Worm (Caenorhabditis elegans) whole organism, L4 larva: Measurements from ENCODE around the gene chil-21.

Source experiments
- D1046.2 ChIP-seq: fragments of 200-800 bp; sonication (Bioruptor generic); IDR thresholded peaks from 2 replicates; pipeline ENCODE4 v1.3.6; 2022; ENCODE audit warnings: missing genetic modification characterization, missing compliant biosample characterization
- F49E8.2 ChIP-seq: sonication (generic microtip); optimal IDR thresholded peaks from 2 replicates; lab custom pipeline; 2016; ENCODE audit warnings: missing compliant biosample characterization, mild to moderate bottlenecking, missing genetic modification characterization, borderline replicate concordance
- R02D3.7 ChIP-seq: fragments of 150-350 bp; sonication (generic microtip); optimal IDR thresholded peaks from 3 replicates; lab custom pipeline; 2014; ENCODE audit warnings: missing biosample characterization, missing genetic modification characterization
- T20F7.1 ChIP-seq: fragments of 200-800 bp; sonication (Bioruptor generic); optimal IDR thresholded peaks from 2 replicates; lab custom pipeline; 2018; ENCODE audit warnings: mild to moderate bottlenecking, missing genetic modification characterization, missing compliant biosample characterization
- Y105C5A.15 ChIP-seq: fragments of 200-800 bp; sonication (Bioruptor generic); IDR thresholded peaks from 2 replicates; pipeline ENCODE4 v1.3.6; 2022; ENCODE audit warnings: missing genetic modification characterization, missing compliant biosample characterization
- Y48G9A.11 ChIP-seq: fragments of 200-800 bp; sonication (Bioruptor generic); IDR thresholded peaks from 2 replicates; pipeline ENCODE4 v1.3.6; 2022; ENCODE audit warnings: missing genetic modification reagents, missing genetic modification characterization, missing compliant biosample characterization
- ZK546.5 ChIP-seq, 2 experiments: sonication (generic microtip); optimal IDR thresholded peaks; 2 replicates each; lab custom pipeline; 2017; ENCODE audit warnings: missing biosample characterization in 2 of 2, missing genetic modification characterization in 2 of 2
- aha-1 ChIP-seq: fragments of 150-350 bp; peaks from one replicate; lab custom pipeline; 2014; ENCODE audit warnings: missing biosample characterization, missing genetic modification characterization
- aly-2 ChIP-seq: sonication (generic microtip); optimal IDR thresholded peaks from 2 replicates; lab custom pipeline; 2018; ENCODE audit warnings: missing biosample characterization, missing genetic modification characterization
- ama-1 ChIP-seq: fragments of 150-350 bp; optimal IDR thresholded peaks from 2 replicates; lab custom pipeline; 2014; ENCODE audit warnings: inconsistent platforms, mixed read lengths
- arid-1 ChIP-seq: fragments of 200-800 bp; sonication (Bioruptor generic); conservative IDR thresholded peaks from 2 replicates; pipeline ENCODE4 v1.3.6; 2022; ENCODE audit warnings: missing genetic modification reagents, missing genetic modification characterization, missing compliant biosample characterization
- ceh-32 ChIP-seq: sonication (generic microtip); optimal IDR thresholded peaks from 2 replicates; lab custom pipeline; 2016; ENCODE audit warnings: mild to moderate bottlenecking, missing genetic modification characterization, missing compliant biosample characterization; ENCODE audit not compliant: poor library complexity
- ceh-44 ChIP-seq: fragments of 200-800 bp; sonication (Bioruptor generic); IDR thresholded peaks from 2 replicates; pipeline ENCODE4 v1.3.6; 2022; ENCODE audit warnings: missing genetic modification reagents, missing genetic modification characterization, missing compliant biosample characterization
- ctbp-1 ChIP-seq: fragments of 200-800 bp; sonication (Bioruptor generic); IDR thresholded peaks from 2 replicates; pipeline ENCODE4 v1.3.6; 2022; ENCODE audit warnings: missing genetic modification reagents, missing genetic modification characterization, missing compliant biosample characterization
- daf-16 ChIP-seq, 3 experiments: sonication (generic microtip); optimal IDR thresholded peaks; 2 replicates each; lab custom pipeline; 2016 to 2017; ENCODE audit warnings: missing genetic modification characterization in 3 of 3, missing genetic modification reagents in 3 of 3, mild to moderate bottlenecking in 2 of 3, missing compliant biosample characterization in 2 of 3, missing biosample characterization in 1 of 3, moderate library complexity in 1 of 3
- dpl-1 ChIP-seq: fragments of 150-350 bp; optimal IDR thresholded peaks from 2 replicates; lab custom pipeline; 2014; ENCODE audit warnings: missing biosample characterization, missing genetic modification reagents, missing genetic modification characterization
- dve-1 ChIP-seq: sonication (generic microtip); optimal IDR thresholded peaks from 2 replicates; lab custom pipeline; 2017; ENCODE audit warnings: antibody characterized with exemption, mild to moderate bottlenecking, missing genetic modification characterization, missing compliant biosample characterization; ENCODE audit not compliant: insufficient read depth
- egl-27 ChIP-seq: sonication (generic microtip); optimal IDR thresholded peaks from 3 replicates; lab custom pipeline; 2017; ENCODE audit warnings: missing biosample characterization, missing genetic modification reagents, missing genetic modification characterization
- egl-43 ChIP-seq: fragments of 200-800 bp; sonication (Bioruptor generic); IDR thresholded peaks from 2 replicates; pipeline ENCODE4 v1.3.6; 2022; ENCODE audit warnings: missing genetic modification reagents, missing genetic modification characterization, missing compliant biosample characterization
- gei-8 ChIP-seq: fragments of 200-800 bp; sonication (Bioruptor generic); optimal IDR thresholded peaks from 2 replicates; lab custom pipeline; 2018; ENCODE audit warnings: mild to moderate bottlenecking, missing genetic modification characterization, missing compliant biosample characterization
- lim-7 ChIP-seq: fragments of 200-800 bp; sonication (Bioruptor generic); IDR thresholded peaks from 2 replicates; pipeline ENCODE4 v1.3.6; 2022; ENCODE audit warnings: missing genetic modification characterization, missing compliant biosample characterization
- lin-1 ChIP-seq: fragments of 200-800 bp; sonication (Bioruptor generic); IDR thresholded peaks from 2 replicates; pipeline ENCODE4 v1.3.6; 2022; ENCODE audit warnings: missing genetic modification reagents, missing genetic modification characterization, missing compliant biosample characterization
- lin-13 ChIP-seq: fragments of 150-350 bp; optimal IDR thresholded peaks from 2 replicates; lab custom pipeline; 2014; ENCODE audit warnings: missing biosample characterization, missing genetic modification reagents, missing genetic modification characterization
- lin-38 ChIP-seq: fragments of 200-800 bp; sonication (Bioruptor generic); IDR thresholded peaks from 2 replicates; pipeline ENCODE4 v1.3.6; 2022; ENCODE audit warnings: missing genetic modification reagents, missing genetic modification characterization, missing compliant biosample characterization
- lin-39 ChIP-seq: fragments of 150-350 bp; optimal IDR thresholded peaks from 2 replicates; lab custom pipeline; 2014; ENCODE audit warnings: missing biosample characterization, missing genetic modification reagents, missing genetic modification characterization
- lir-3 ChIP-seq: sonication (generic microtip); optimal IDR thresholded peaks from 2 replicates; lab custom pipeline; 2016; ENCODE audit warnings: mild to moderate bottlenecking, missing genetic modification characterization, missing compliant biosample characterization
- lsy-2 ChIP-seq, 2 experiments: fragments of 150-350 bp in 1 of 2; sonication (generic microtip) in 1 of 2; optimal IDR thresholded peaks; 2 replicates each; lab custom pipeline; 2014 to 2017; ENCODE audit warnings: missing biosample characterization in 2 of 2, missing genetic modification characterization in 2 of 2
- madf-5 ChIP-seq, 2 experiments: fragments of 200-800 bp; sonication (Bioruptor generic); IDR thresholded peaks; 2 replicates each; pipeline ENCODE4 v1.3.6; 2022; ENCODE audit warnings: missing compliant biosample characterization in 2 of 2, missing genetic modification characterization in 2 of 2
- mxl-3 ChIP-seq: fragments of 200-800 bp; sonication (Bioruptor generic); optimal IDR thresholded peaks from 2 replicates; lab custom pipeline; 2018; ENCODE audit warnings: mild to moderate bottlenecking, missing genetic modification characterization, missing compliant biosample characterization
- nhr-102 ChIP-seq: sonication (generic microtip); optimal IDR thresholded peaks from 2 replicates; lab custom pipeline; 2016; ENCODE audit warnings: mild to moderate bottlenecking, missing genetic modification characterization, moderate library complexity, missing compliant biosample characterization
- nhr-11 ChIP-seq: fragments of 150-350 bp; optimal IDR thresholded peaks from 2 replicates; lab custom pipeline; 2014; ENCODE audit warnings: missing biosample characterization, missing genetic modification characterization
- nhr-237 ChIP-seq: sonication (generic microtip); optimal IDR thresholded peaks from 2 replicates; lab custom pipeline; 2017; ENCODE audit warnings: missing biosample characterization, missing genetic modification characterization
- nhr-25 ChIP-seq: sonication (generic microtip); optimal IDR thresholded peaks from 2 replicates; lab custom pipeline; 2017; ENCODE audit warnings: missing genetic modification characterization, mild to moderate bottlenecking, missing compliant biosample characterization, antibody characterized with exemption, moderate library complexity, borderline replicate concordance; ENCODE audit not compliant: insufficient read depth
- pha-4 ChIP-seq, 2 experiments: fragments of 150-350 bp in 1 of 2; fragments of 200-800 bp in 1 of 2; sonication (Bioruptor generic) in 1 of 2; IDR thresholded peaks in 1 of 2; optimal IDR thresholded peaks in 1 of 2; 2 replicates each; pipeline versions ENCODE4 v1.3.6 to Lab custom; 2014 to 2022; ENCODE audit warnings: missing genetic modification characterization in 2 of 2, missing genetic modification reagents in 2 of 2, missing biosample characterization in 1 of 2, missing compliant biosample characterization in 1 of 2
- php-3 ChIP-seq: fragments of 200-800 bp; sonication (Bioruptor generic); IDR thresholded peaks from 2 replicates; pipeline ENCODE4 v1.3.6; 2022; ENCODE audit warnings: missing genetic modification reagents, missing genetic modification characterization, missing compliant biosample characterization
- pqm-1 ChIP-seq: sonication (generic microtip); optimal IDR thresholded peaks from 2 replicates; lab custom pipeline; 2017; ENCODE audit warnings: missing biosample characterization, missing genetic modification characterization
- saeg-2 ChIP-seq: fragments of 200-800 bp; sonication (Bioruptor generic); IDR thresholded peaks from 2 replicates; pipeline ENCODE4 v1.3.6; 2022; ENCODE audit warnings: missing genetic modification reagents, missing genetic modification characterization, missing compliant biosample characterization
- sdz-12 ChIP-seq: fragments of 200-800 bp; sonication (Bioruptor generic); optimal IDR thresholded peaks from 2 replicates; lab custom pipeline; 2018; ENCODE audit warnings: mild to moderate bottlenecking, missing genetic modification characterization, missing compliant biosample characterization
- snpc-1.2 ChIP-seq: fragments of 200-800 bp; sonication (Bioruptor generic); IDR thresholded peaks from 2 replicates; pipeline ENCODE4 v1.3.6; 2022; ENCODE audit warnings: missing genetic modification reagents, missing genetic modification characterization, missing compliant biosample characterization
- spr-1 ChIP-seq: sonication (generic microtip); optimal IDR thresholded peaks from 2 replicates; lab custom pipeline; 2016; ENCODE audit warnings: mild to moderate bottlenecking, missing genetic modification characterization, missing compliant biosample characterization
- spr-3 ChIP-seq: fragments of 200-800 bp; sonication (Bioruptor generic); optimal IDR thresholded peaks from 2 replicates; lab custom pipeline; 2018; ENCODE audit warnings: mild to moderate bottlenecking, missing genetic modification characterization, missing compliant biosample characterization
- tra-1 ChIP-seq: fragments of 200-800 bp; sonication (Bioruptor generic); IDR thresholded peaks from 2 replicates; pipeline ENCODE4 v1.3.6; 2022; ENCODE audit warnings: missing genetic modification reagents, missing genetic modification characterization, missing compliant biosample characterization
- unc-130 ChIP-seq: sonication (generic microtip); optimal IDR thresholded peaks from 2 replicates; lab custom pipeline; 2016; ENCODE audit warnings: missing genetic modification reagents, missing genetic modification characterization, missing compliant biosample characterization
- unc-39 ChIP-seq: sonication (generic microtip); optimal IDR thresholded peaks from 2 replicates; lab custom pipeline; 2017; ENCODE audit warnings: missing biosample characterization, missing genetic modification characterization
- unc-62 ChIP-seq, 3 experiments: fragments of 150-350 bp in 1 of 3; sonication (generic microtip); optimal IDR thresholded peaks in 2 of 3; peaks in 1 of 3; 1 replicate in 1 of 3; 2 replicates in 2 of 3; lab custom pipeline; 2014 to 2017; ENCODE audit warnings: missing biosample characterization in 3 of 3, missing genetic modification characterization in 3 of 3, missing genetic modification reagents in 3 of 3, missing genotype in 1 of 3
- ztf-7 ChIP-seq: fragments of 150-350 bp; optimal IDR thresholded peaks from 2 replicates; lab custom pipeline; 2014; ENCODE audit warnings: missing biosample characterization, missing genetic modification characterization

chil-21 gene

ce11 chrII:9485081-9485730 lies 23.4 kb upstream of the chil-21 start (continued):
- TF ChIP-seq lin-38, result no peak
- TF ChIP-seq ztf-7, result no peak
- peak; percentile 90 for TF ChIP-seq aha-1 (tag; lab: Kevin White, UChicago)
- no peak for TF ChIP-seq unc-39
- TF ChIP-seq mxl-3 (GFP tag; lab: Kevin White, UChicago), result peak; percentile 88
- TF ChIP-seq nhr-11 (tag; lab: Kevin White, UChicago), result no peak
- TF ChIP-seq spr-3 (GFP tag; lab: Kevin White, UChicago), result no peak
- TF ChIP-seq Y105C5A.15, result no peak
- TF ChIP-seq php-3 (GFP tag; lab: Robert Waterston, UW), result no peak

ce11 chrII:9483342-9483741 lies 21.6 kb upstream of the chil-21 start:
- TF ChIP-seq snpc-1.2 (no peak), dve-1 (tag; lab: Kevin White, UChicago) (peak; percentile 39), lim-7 (GFP tag; lab: Robert Waterston, UW) (no peak), egl-27 (tag; lab: Kevin White, UChicago) (no peak), sdz-12 (GFP tag; lab: Kevin White, UChicago) (no peak), pqm-1 (peak; percentile 17), unc-130 (GFP tag; lab: Kevin White, UChicago) (no peak), dpl-1 (GFP tag; lab: Kevin White, UChicago) (no peak), ztf-7 (no peak), aly-2 (tag; lab: Kevin White, UChicago) (no peak), lir-3 (no peak), nhr-102 (tag; lab: Kevin White, UChicago) (no peak), R02D3.7 (no peak), madf-5 (GFP tag; IDR thresholded peaks at IDR 0.05; lab: Robert Waterston, UW) (no peak), lsy-2 (tag; optimal IDR thresholded peaks at IDR 0.05; lab: Kevin White, UChicago) (no peak), T20F7.1 (no peak), ceh-32 (tag; lab: Kevin White, UChicago) (no peak), D1046.2 (GFP tag; lab: Robert Waterston, UW) (no peak), F49E8.2 (tag; lab: Kevin White, UChicago) (no peak), lin-38 (no peak), lin-39 (tag; lab: Kevin White, UChicago) (no peak), ZK546.5 (tag; optimal IDR thresholded peaks at IDR 0.05; lab: Kevin White, UChicago) (no peak), tra-1 (no peak), lin-1 (GFP tag; lab: Robert Waterston, UW) (peak; percentile 42; the same call in 1 of the 2 replicates), pha-4 (GFP tag; IDR thresholded peaks at IDR 0.05; lab: Robert Waterston, UW) (no peak), pha-4 (tag; optimal IDR thresholded peaks at IDR 0.05; lab: Kevin White, UChicago) (no peak), ceh-44 (GFP tag; lab: Robert Waterston, UW) (no peak), mxl-3 (GFP tag; lab: Kevin White, UChicago) (no peak), spr-3 (GFP tag; lab: Kevin White, UChicago) (no peak), ama-1 (lab: Kevin White, UChicago) (no peak), lin-13 (GFP tag; lab: Kevin White, UChicago) (no peak), nhr-25 (tag; lab: Kevin White, UChicago) (no peak), arid-1 (no peak), egl-43 (GFP tag; lab: Robert Waterston, UW) (no peak), Y48G9A.11 (GFP tag; lab: Robert Waterston, UW) (no peak), php-3 (GFP tag; lab: Robert Waterston, UW) (no peak), gei-8 (no peak), saeg-2 (GFP tag; lab: Robert Waterston, UW) (no peak), unc-62 (GFP tag; optimal IDR thresholded peaks at IDR 0.05 in 1 of 2; lab: Kevin White, UChicago) (peak in 1 of 2 experiments; percentile 90), unc-62 (tag; optimal IDR thresholded peaks at IDR 0.05; lab: Kevin White, UChicago) (no peak), ctbp-1 (GFP tag; lab: Robert Waterston, UW) (no peak), spr-1 (no peak), nhr-237 (tag; lab: Kevin White, UChicago) (no peak), daf-16 (GFP tag; optimal IDR thresholded peaks at IDR 0.05; lab: Kevin White, UChicago) (peak in 1 of 2 experiments; percentile 21), daf-16 (tag; optimal IDR thresholded peaks at IDR 0.05; lab: Kevin White, UChicago) (peak; percentile 78)
